Fruit fly (Drosophila melanogaster): ENCODE data around the gene Ir94h.
A peak's percentile ranks its signal among the peaks of the same experiment; 100 is the strongest.

The Ir94h gene

DNA sequence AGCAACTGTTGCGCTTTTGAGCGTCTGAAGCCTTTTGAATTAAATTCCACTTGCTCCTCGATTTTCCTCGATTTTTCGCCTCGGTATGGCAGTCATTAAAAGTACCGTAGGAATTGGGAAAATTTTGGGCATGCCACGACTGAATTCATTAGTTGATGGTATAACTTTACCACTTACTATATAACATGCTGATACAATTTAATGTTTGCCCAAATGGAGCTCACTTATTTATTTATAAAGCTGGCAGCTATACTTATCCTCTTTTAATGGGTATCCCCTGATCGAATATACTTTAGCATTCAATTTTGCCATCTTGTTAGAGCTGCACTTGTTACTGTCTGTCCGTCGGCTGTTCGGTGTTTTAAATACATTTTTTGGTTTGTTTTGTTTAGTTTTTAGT, 40.1 kb downstream of the Ir94h start (continued):
- TF ChIP-seq Sox14 (GFP tag; optimal IDR thresholded peaks at IDR 0.05), result no peak
- no peak for TF ChIP-seq Eip93F (GFP tag; optimal IDR thresholded peaks at IDR 0.05)
- TF ChIP-seq CG4318 (GFP tag; optimal IDR thresholded peaks at IDR 0.05), result no peak
- peak; percentile 69 for TF ChIP-seq CG32006 (GFP tag; optimal IDR thresholded peaks at IDR 0.05)
- TF ChIP-seq Hr4 (GFP tag; optimal IDR thresholded peaks at IDR 0.05), result peak; percentile 73
- no peak for TF ChIP-seq esn (GFP tag; optimal IDR thresholded peaks at IDR 0.05)
- TF ChIP-seq dac (GFP tag; optimal IDR thresholded peaks at IDR 0.05), result no peak
- TF ChIP-seq CG34406 (GFP tag; optimal IDR thresholded peaks at IDR 0.05), result no peak
- no peak for TF ChIP-seq svp (GFP tag)
- no peak for TF ChIP-seq topi (GFP tag; optimal IDR thresholded peaks at IDR 0.05)
- TF ChIP-seq CG9139 (GFP tag; optimal IDR thresholded peaks at IDR 0.05), result no peak
- TF ChIP-seq CG6276 (GFP tag; optimal IDR thresholded peaks at IDR 0.05), result peak; percentile 62
- TF ChIP-seq CG11762 (GFP tag; optimal IDR thresholded peaks at IDR 0.05; ENCODE audit: insufficient read depth), result no peak
- no peak for TF ChIP-seq CG3032 (tag; optimal IDR thresholded peaks at IDR 0.05)
- TF ChIP-seq Smox (GFP tag; optimal IDR thresholded peaks at IDR 0.05), result no peak
- TF ChIP-seq ss (GFP tag; optimal IDR thresholded peaks at IDR 0.05), result no peak
- TF ChIP-seq eg (GFP tag; IDR thresholded peaks at IDR 0.05), result peak; percentile 68
- TF ChIP-seq Gug (GFP tag; IDR thresholded peaks at IDR 0.05), result no peak
- TF ChIP-seq CG6792 (GFP tag; optimal IDR thresholded peaks at IDR 0.05), result no peak
- no peak for TF ChIP-seq vri (GFP tag; optimal IDR thresholded peaks at IDR 0.05)

DNA sequence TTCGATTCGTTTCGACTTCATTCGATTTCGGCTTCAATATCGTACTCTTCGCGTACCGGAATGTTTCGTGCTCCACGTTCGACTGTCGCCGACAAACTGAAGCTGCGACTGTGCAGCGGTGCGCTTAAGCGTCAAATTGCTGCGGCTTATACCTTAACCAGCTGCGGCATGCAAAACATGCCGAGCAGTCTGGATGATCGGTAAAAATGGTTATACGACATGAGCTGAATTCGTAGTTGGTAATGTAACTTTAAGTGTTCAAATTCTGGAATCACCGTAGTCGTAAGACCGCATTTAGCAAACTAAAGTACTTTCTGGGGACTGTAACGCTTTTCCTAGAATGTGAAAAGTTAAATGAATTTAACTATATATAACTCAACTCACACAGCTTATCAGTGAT, 43.6 kb downstream of the Ir94h start, which contains the start of gene CG10175:
Gene CG10175 (minus strand): TSS at position 101 of the 400 bp plus-strand sequence.
- TF ChIP-seq CG32006 (GFP tag; optimal IDR thresholded peaks at IDR 0.05) (peak; percentile 16), Eip78C (GFP tag) (peak; percentile 62), CG6854 (GFP tag; optimal IDR thresholded peaks at IDR 0.05) (no peak)

DNA sequence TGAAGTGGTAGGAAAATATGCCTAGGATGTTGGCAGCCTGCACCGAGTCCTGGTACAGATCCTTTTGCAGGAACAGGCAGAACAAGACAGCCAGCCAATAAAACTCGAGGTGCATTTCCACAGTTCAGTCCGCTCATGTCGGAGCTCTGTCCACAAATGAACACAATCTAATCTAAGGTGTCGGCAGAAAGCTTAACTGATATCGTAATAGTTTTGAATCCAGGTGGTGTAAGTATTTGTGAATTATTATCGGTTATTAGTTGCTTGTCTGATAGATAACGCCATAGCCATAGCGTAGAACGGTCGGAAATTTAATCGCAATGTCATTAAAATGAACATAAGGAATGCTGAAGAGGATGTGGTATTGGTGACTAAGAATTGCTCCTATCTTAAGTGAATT, 47.3 kb downstream of the Ir94h start, which contains the start of gene Ugt303B3:
Gene Ugt303B3 (minus strand): TSS at position 159 of the 400 bp plus-strand sequence.
- TF ChIP-seq fkh (GFP tag; optimal IDR thresholded peaks at IDR 0.05) (peak; percentile 19), Sox102F (GFP tag; optimal IDR thresholded peaks at IDR 0.05) (no peak)

DNA sequence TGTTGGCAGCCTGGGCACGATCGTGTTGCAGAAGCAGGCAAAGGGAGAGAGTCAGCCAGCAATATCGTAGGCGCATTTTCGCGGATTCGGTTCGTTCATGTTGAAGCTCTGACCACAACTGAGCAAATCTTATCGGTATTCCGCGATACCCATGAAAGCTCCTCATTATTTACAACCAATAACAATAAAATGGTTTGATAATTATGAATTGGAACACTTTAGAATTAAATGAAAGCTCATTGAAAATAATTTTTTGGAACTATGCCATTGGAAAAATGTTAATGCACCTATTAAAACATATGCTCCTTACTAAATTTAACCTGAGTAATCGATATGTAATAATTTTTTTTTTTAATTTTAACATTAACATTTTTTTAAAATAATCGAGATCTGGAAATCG, 49.3 kb downstream of the Ir94h start, which contains the start of gene Ugt303B1:
Gene Ugt303B1 (minus strand): TSS at position 101 of the 400 bp plus-strand sequence.
- TF ChIP-seq CG6808 (GFP tag; optimal IDR thresholded peaks at IDR 0.05), result no peak
- TF ChIP-seq Gug (GFP tag; IDR thresholded peaks at IDR 0.05), result no peak
- no peak for TF ChIP-seq acj6 (GFP tag; optimal IDR thresholded peaks at IDR 0.05)
- no peak for TF ChIP-seq CG16779 (tag; optimal IDR thresholded peaks at IDR 0.05)
- no peak for TF ChIP-seq pdm3 (GFP tag; optimal IDR thresholded peaks at IDR 0.05)
- no peak for TF ChIP-seq Blimp-1 (GFP tag; optimal IDR thresholded peaks at IDR 0.05)
- TF ChIP-seq CG11762 (GFP tag; optimal IDR thresholded peaks at IDR 0.05; ENCODE audit: insufficient read depth), result no peak
- no peak for TF ChIP-seq svp (GFP tag)
- TF ChIP-seq Hr38 (GFP tag; optimal IDR thresholded peaks at IDR 0.05), result no peak
- no peak for TF ChIP-seq eg (GFP tag; IDR thresholded peaks at IDR 0.05)
- TF ChIP-seq CG3032 (tag; optimal IDR thresholded peaks at IDR 0.05), result no peak
- no peak for TF ChIP-seq Lpt (GFP tag; optimal IDR thresholded peaks at IDR 0.05)
- TF ChIP-seq Ets21C (GFP tag; optimal IDR thresholded peaks at IDR 0.05), result no peak
- no peak for TF ChIP-seq spab (GFP tag; optimal IDR thresholded peaks at IDR 0.05)
- TF ChIP-seq CG11294 (GFP tag; IDR thresholded peaks at IDR 0.05), result no peak
- no peak for TF ChIP-seq fd85E (GFP tag; optimal IDR thresholded peaks at IDR 0.05)
- no peak for TF ChIP-seq CG8319 (GFP tag; optimal IDR thresholded peaks at IDR 0.05)
- TF ChIP-seq CG8119 (GFP tag; IDR thresholded peaks at IDR 0.05), result no peak
